Worm (Caenorhabditis elegans) whole organism, mixed stage, embryonic: ENCODE measurements around the gene ced-11.

Experiments used
- M03D4.4 ChIP-seq: sonication (generic microtip); optimal IDR thresholded peaks from 2 replicates; lab custom pipeline; 2017; ENCODE audit warnings: mild to moderate bottlenecking, missing genetic modification characterization, missing compliant biosample characterization
- bed-3 ChIP-seq: fragments of 200-800 bp; sonication (Bioruptor generic); optimal IDR thresholded peaks from 3 replicates; lab custom pipeline; 2018; ENCODE audit warnings: mild to moderate bottlenecking, missing genetic modification characterization, moderate library complexity, missing compliant biosample characterization
- blmp-1 ChIP-seq: fragments of 150-350 bp; optimal IDR thresholded peaks from 2 replicates; lab custom pipeline; 2014; ENCODE audit warnings: missing biosample characterization, missing genetic modification characterization
- ceh-43 ChIP-seq: fragments of 200-800 bp; sonication (Bioruptor generic); optimal IDR thresholded peaks from 2 replicates; lab custom pipeline; 2018; ENCODE audit warnings: mild to moderate bottlenecking, missing genetic modification characterization, moderate library complexity, missing compliant biosample characterization
- ceh-83 ChIP-seq: fragments of 200-800 bp; sonication (Bioruptor generic); optimal IDR thresholded peaks from 2 replicates; lab custom pipeline; 2018; ENCODE audit warnings: mild to moderate bottlenecking, missing genetic modification characterization, missing compliant biosample characterization
- ces-1 ChIP-seq: fragments of 150-350 bp; optimal IDR thresholded peaks from 2 replicates; lab custom pipeline; 2014; ENCODE audit warnings: missing biosample characterization, missing genetic modification reagents, missing genetic modification characterization
- cnd-1 ChIP-seq: fragments of 200-800 bp; sonication (Bioruptor generic); optimal IDR thresholded peaks from 2 replicates; lab custom pipeline; 2018; ENCODE audit warnings: mild to moderate bottlenecking, missing genetic modification characterization, missing compliant biosample characterization
- drap-1 ChIP-seq: fragments of 200-800 bp; sonication (Bioruptor generic); optimal IDR thresholded peaks from 3 replicates; lab custom pipeline; 2018; ENCODE audit warnings: mild to moderate bottlenecking, missing genetic modification characterization, missing compliant biosample characterization
- flh-1 ChIP-seq: fragments of 200-800 bp; sonication (Bioruptor generic); optimal IDR thresholded peaks from 2 replicates; lab custom pipeline; 2018; ENCODE audit warnings: mild to moderate bottlenecking, missing genetic modification characterization, moderate library complexity, missing compliant biosample characterization
- ham-2 ChIP-seq: fragments of 200-800 bp; sonication (Bioruptor generic); optimal IDR thresholded peaks from 2 replicates; lab custom pipeline; 2018; ENCODE audit warnings: mild to moderate bottlenecking, missing genetic modification characterization, missing compliant biosample characterization
- hlh-1 ChIP-seq: fragments of 150-350 bp; optimal IDR thresholded peaks from 2 replicates; lab custom pipeline; 2014; ENCODE audit warnings: missing biosample characterization, missing genetic modification reagents, missing genetic modification characterization
- lin-13 ChIP-seq: fragments of 150-350 bp; optimal IDR thresholded peaks from 2 replicates; lab custom pipeline; 2014; ENCODE audit warnings: missing biosample characterization, missing genetic modification characterization
- lin-32 ChIP-seq: fragments of 200-800 bp; sonication (Bioruptor generic); optimal IDR thresholded peaks from 2 replicates; lab custom pipeline; 2018; ENCODE audit warnings: mild to moderate bottlenecking, missing genetic modification characterization, missing compliant biosample characterization
- lsy-2 ChIP-seq: fragments of 150-350 bp; optimal IDR thresholded peaks from 2 replicates; lab custom pipeline; 2014; ENCODE audit warnings: missing biosample characterization, missing genetic modification characterization
- mab-5 ChIP-seq: fragments of 150-350 bp; optimal IDR thresholded peaks from 2 replicates; lab custom pipeline; 2014; ENCODE audit warnings: missing biosample characterization, missing genetic modification characterization
- mep-1 ChIP-seq: fragments of 150-350 bp; optimal IDR thresholded peaks from 2 replicates; lab custom pipeline; 2017; ENCODE audit warnings: missing biosample characterization, missing genetic modification reagents, missing genetic modification characterization, inconsistent platforms
- mls-2 ChIP-seq: sonication (generic microtip); optimal IDR thresholded peaks from 2 replicates; lab custom pipeline; 2016; ENCODE audit warnings: mild to moderate bottlenecking, missing genetic modification characterization, moderate library complexity, missing compliant biosample characterization
- nhr-12 ChIP-seq: fragments of 150-350 bp; optimal IDR thresholded peaks from 2 replicates; lab custom pipeline; 2014; ENCODE audit warnings: missing biosample characterization, missing genetic modification characterization
- nhr-2 ChIP-seq: fragments of 150-350 bp; optimal IDR thresholded peaks from 2 replicates; lab custom pipeline; 2014; ENCODE audit warnings: missing biosample characterization, missing genetic modification characterization
- nhr-237 ChIP-seq: fragments of 150-350 bp; optimal IDR thresholded peaks from 2 replicates; lab custom pipeline; 2014; ENCODE audit warnings: missing biosample characterization, missing genetic modification characterization
- nhr-76 ChIP-seq: sonication (generic microtip); optimal IDR thresholded peaks from 2 replicates; lab custom pipeline; 2017; ENCODE audit warnings: missing biosample characterization, missing genetic modification characterization
- pha-4 ChIP-seq: fragments of 150-350 bp; optimal IDR thresholded peaks from 2 replicates; lab custom pipeline; 2018; ENCODE audit warnings: missing biosample characterization, missing genetic modification reagents, missing genetic modification characterization
- sem-2 ChIP-seq: fragments of 200-800 bp; sonication (Bioruptor generic); optimal IDR thresholded peaks from 2 replicates; lab custom pipeline; 2018; ENCODE audit warnings: mild to moderate bottlenecking, missing genetic modification characterization, missing compliant biosample characterization
- sptf-1 ChIP-seq: sonication (generic microtip); optimal IDR thresholded peaks from 2 replicates; lab custom pipeline; 2017; ENCODE audit warnings: mild to moderate bottlenecking, missing genetic modification characterization, moderate library complexity, missing compliant biosample characterization
- tbx-8 ChIP-seq: fragments of 200-800 bp; sonication (Bioruptor generic); optimal IDR thresholded peaks from 2 replicates; lab custom pipeline; 2018; ENCODE audit warnings: mild to moderate bottlenecking, missing genetic modification characterization, moderate library complexity, missing compliant biosample characterization
- unc-120 ChIP-seq: sonication (generic microtip); optimal IDR thresholded peaks from 2 replicates; lab custom pipeline; 2017; ENCODE audit warnings: missing genetic modification characterization, missing compliant biosample characterization; ENCODE audit not compliant: poor library complexity, severe bottlenecking
- unc-39 ChIP-seq: fragments of 150-350 bp; optimal IDR thresholded peaks from 2 replicates; lab custom pipeline; 2014; ENCODE audit warnings: missing biosample characterization, missing genetic modification characterization
- zip-8 ChIP-seq: fragments of 150-350 bp; optimal IDR thresholded peaks from 2 replicates; lab custom pipeline; 2014; ENCODE audit warnings: missing biosample characterization, missing genetic modification characterization
- ztf-11 ChIP-seq: fragments of 150-350 bp; optimal IDR thresholded peaks from 2 replicates; lab custom pipeline; 2014; ENCODE audit warnings: missing biosample characterization, missing genetic modification characterization

Gene ced-11

DNA sequence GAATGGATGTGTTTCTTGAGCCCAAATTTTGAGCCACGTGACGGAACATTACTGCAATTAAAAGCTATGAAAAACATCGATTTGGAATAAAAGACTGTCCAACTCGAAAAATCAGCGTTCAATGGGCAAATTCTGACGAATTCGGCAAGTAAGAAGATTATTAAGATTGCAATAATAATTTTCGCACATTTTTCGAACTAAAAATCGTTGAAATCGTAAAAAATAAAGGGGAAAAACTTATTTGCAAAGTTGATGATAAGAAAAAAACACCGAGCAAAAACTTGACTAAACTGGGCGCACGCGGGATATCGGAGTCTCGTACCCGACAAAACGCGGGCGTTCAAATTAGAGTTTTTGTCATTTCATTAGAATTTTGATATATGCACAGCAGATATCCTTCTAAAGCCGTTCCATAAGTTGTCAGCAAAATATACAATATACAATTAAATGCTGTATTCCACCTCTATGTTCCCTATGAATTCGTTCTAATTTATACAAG is 30.0 kb upstream of the ced-11 start, which contains the start of the genes mccc-2 and mrpl-44:
TSS of gene mccc-2 (minus strand) at position 51 of the 499 bp plus-strand sequence.
TSS of gene mrpl-44 (minus strand) at position 51 of the 499 bp plus-strand sequence.
- TF ChIP-seq ztf-11 (tag; lab: Kevin White, UChicago) (no peak), mep-1 (tag; lab: Kevin White, UChicago) (no peak), sem-2 (no peak), bed-3 (GFP tag; lab: Kevin White, UChicago) (no peak), blmp-1 (tag; lab: Kevin White, UChicago) (no peak), sptf-1 (tag; lab: Kevin White, UChicago) (no peak)

DNA sequence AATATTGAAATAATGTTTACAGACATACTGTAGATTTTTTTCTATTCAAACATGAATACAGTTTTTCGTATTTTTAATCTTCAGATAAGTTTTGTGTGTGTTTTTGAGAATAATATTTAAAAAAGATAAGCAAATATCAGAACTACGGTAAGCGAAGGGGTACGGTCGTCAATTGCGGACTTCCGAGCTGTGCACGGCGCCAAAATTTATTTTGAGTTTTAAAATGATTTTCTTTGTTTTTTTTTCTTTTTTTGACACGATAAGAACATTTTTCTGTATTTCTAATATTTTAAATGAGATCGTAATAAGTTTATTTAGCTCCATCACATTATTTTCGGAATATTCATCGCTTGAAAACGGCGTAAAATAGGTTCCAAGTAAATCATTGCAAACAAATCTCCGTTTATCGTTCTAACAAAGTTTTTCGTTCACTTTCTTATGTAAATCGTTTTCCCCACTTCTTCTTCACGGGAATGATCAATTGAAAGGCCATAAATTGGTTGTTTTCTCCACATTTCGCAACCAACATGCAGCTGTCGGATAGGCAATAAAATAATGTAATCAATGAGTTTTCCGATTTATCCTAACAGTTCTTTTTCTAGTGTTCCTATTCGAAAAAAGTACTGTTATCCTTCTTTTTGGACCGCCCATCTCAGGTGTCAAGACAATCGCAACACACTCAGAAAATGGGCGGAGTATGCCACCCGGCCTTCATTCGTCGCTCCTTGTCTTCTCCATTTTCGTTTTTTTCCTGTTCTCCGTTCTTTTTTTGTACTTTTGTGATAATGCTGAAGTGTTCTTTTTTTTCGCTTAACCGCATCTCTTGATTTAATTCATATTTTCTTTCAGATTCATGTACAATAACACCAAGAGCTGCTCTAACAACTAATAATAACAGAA is 27.7 kb upstream of the ced-11 start, which contains the start of gene glp-1:
TSS of gene glp-1 (plus strand) at position 850 of the 900 bp plus-strand sequence.
- no peak for TF ChIP-seq tbx-8
- TF ChIP-seq hlh-1 = no peak
- no peak for TF ChIP-seq drap-1 (GFP tag; lab: Kevin White, UChicago)
- no peak for TF ChIP-seq ceh-43 (GFP tag; lab: Kevin White, UChicago)
- TF ChIP-seq unc-120 (tag; lab: Kevin White, UChicago) = no peak
- TF ChIP-seq sem-2 = no peak
- no peak for TF ChIP-seq lsy-2 (tag; lab: Kevin White, UChicago)
- no peak for TF ChIP-seq lin-32
- TF ChIP-seq flh-1 (GFP tag; lab: Kevin White, UChicago) = no peak
- no peak for TF ChIP-seq nhr-12 (tag; lab: Kevin White, UChicago)
- TF ChIP-seq nhr-237 = no peak
- TF ChIP-seq nhr-76 (tag; lab: Kevin White, UChicago) = no peak
- no peak for TF ChIP-seq ces-1 (GFP tag; lab: Kevin White, UChicago)
- no peak for TF ChIP-seq blmp-1 (tag; lab: Kevin White, UChicago)
- no peak for TF ChIP-seq mls-2

DNA sequence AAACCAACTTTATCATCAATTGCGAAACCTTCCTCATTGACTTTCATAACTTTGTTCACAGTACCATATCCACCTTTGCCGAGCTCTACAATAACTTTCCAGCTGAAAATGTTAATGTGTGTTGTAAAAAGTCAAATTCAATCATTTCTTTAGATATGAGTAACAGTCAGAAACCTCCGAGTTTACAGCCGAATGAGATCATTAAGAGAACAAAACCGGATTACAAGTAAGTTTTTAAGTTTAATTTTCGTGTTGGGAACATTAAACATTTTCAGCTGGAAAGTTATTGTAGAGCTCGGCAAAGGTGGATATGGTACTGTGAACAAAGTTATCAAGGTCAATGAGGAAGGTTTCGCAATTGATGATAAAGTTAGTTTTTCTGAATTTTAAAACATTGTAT is 18.1 kb upstream of the ced-11 start, which contains the start of gene ZK507.1:
TSS of gene ZK507.1 (minus strand) at position 101 of the 400 bp plus-strand sequence.
- TF ChIP-seq hlh-1 (no peak), lin-32 (no peak), unc-39 (tag; lab: Kevin White, UChicago) (no peak), drap-1 (GFP tag; lab: Kevin White, UChicago) (no peak), nhr-2 (tag; lab: Kevin White, UChicago) (no peak), ces-1 (GFP tag; lab: Kevin White, UChicago) (no peak), blmp-1 (tag; lab: Kevin White, UChicago) (no peak), mab-5 (tag; lab: Kevin White, UChicago) (no peak), ztf-11 (tag; lab: Kevin White, UChicago) (no peak), ham-2 (GFP tag; lab: Kevin White, UChicago) (no peak), pha-4 (no peak), sptf-1 (tag; lab: Kevin White, UChicago) (no peak), cnd-1 (tag; lab: Kevin White, UChicago) (no peak), ceh-83 (GFP tag; lab: Kevin White, UChicago) (no peak), lin-13 (no peak), mls-2 (no peak)

DNA sequence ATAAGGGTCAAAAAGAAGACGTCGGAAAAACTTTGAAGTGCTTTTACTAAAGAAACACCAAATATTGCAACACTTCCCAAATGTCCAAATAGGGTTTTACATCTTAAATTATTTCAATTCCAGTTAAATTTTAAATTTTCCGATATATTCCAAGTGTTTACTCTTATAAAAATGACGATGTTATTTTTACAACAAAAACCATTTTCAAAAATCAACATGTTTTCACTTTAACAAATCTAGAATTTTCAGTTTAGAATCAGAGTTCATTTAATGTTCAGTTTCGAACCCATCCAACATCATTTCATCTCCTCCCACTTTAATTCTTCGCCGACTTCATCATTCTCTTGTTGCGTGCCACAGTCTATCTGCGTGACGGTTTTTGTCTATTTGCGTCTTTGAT is 15.7 kb upstream of the ced-11 start, which contains the start of gene dos-1:
TSS of gene dos-1 (plus strand) at position 301 of the 400 bp plus-strand sequence.
- TF ChIP-seq ztf-11 (tag; lab: Kevin White, UChicago) = no peak

DNA sequence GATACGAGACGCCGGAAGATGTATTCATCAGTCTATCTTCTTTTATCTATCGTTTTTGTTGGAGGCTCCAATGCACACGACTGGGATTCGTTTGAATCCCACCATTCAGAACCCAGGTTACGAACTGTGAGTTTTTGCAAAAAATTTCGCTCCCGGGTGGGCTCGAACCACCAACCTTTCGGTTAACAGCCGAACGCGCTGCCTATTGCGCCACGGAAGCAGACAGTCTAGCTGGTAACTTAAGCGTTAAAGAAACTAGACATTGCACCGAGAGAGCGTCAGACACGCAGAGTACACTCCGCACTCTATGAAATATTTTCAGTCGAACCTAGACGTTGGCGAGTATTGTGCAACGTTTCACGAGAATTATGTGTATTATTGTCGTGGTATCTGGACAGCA is 15.3 kb upstream of the ced-11 start:
- TF ChIP-seq ceh-83 (GFP tag; lab: Kevin White, UChicago) = peak; percentile 20
- peak; percentile 58 for TF ChIP-seq tbx-8
- no peak for TF ChIP-seq lin-32
- peak; percentile 79 for TF ChIP-seq cnd-1 (tag; lab: Kevin White, UChicago)
- TF ChIP-seq zip-8 (tag; lab: Kevin White, UChicago) = no peak
- peak; percentile 74 for TF ChIP-seq M03D4.4 (tag; lab: Kevin White, UChicago)
- TF ChIP-seq unc-120 (tag; lab: Kevin White, UChicago) = peak; percentile 20
- TF ChIP-seq ham-2 (GFP tag; lab: Kevin White, UChicago) = peak; percentile 41
- peak; percentile 71 for TF ChIP-seq sem-2
- peak; percentile 6 for TF ChIP-seq flh-1 (GFP tag; lab: Kevin White, UChicago)
- peak; percentile 69 for TF ChIP-seq drap-1 (GFP tag; lab: Kevin White, UChicago)
- peak; percentile 18 for TF ChIP-seq ceh-43 (GFP tag; lab: Kevin White, UChicago)
- TF ChIP-seq nhr-76 (tag; lab: Kevin White, UChicago) = no peak
